Worm (Caenorhabditis elegans) whole organism, mixed stage, embryonic: ENCODE measurements around the gene F07H5.7.

Source experiments
- ceh-83 ChIP-seq: fragments of 200-800 bp; sonication (Bioruptor generic); optimal IDR thresholded peaks from 2 replicates; lab custom pipeline; 2018; ENCODE audit warnings: mild to moderate bottlenecking, missing genetic modification characterization, missing compliant biosample characterization
- ces-1 ChIP-seq: fragments of 150-350 bp; optimal IDR thresholded peaks from 2 replicates; lab custom pipeline; 2014; ENCODE audit warnings: missing biosample characterization, missing genetic modification reagents, missing genetic modification characterization
- drap-1 ChIP-seq: fragments of 200-800 bp; sonication (Bioruptor generic); optimal IDR thresholded peaks from 3 replicates; lab custom pipeline; 2018; ENCODE audit warnings: mild to moderate bottlenecking, missing genetic modification characterization, missing compliant biosample characterization
- lsy-2 ChIP-seq: fragments of 150-350 bp; optimal IDR thresholded peaks from 2 replicates; lab custom pipeline; 2014; ENCODE audit warnings: missing biosample characterization, missing genetic modification characterization
- mab-5 ChIP-seq: fragments of 150-350 bp; optimal IDR thresholded peaks from 2 replicates; lab custom pipeline; 2014; ENCODE audit warnings: missing biosample characterization, missing genetic modification characterization
- nhr-237 ChIP-seq: fragments of 150-350 bp; optimal IDR thresholded peaks from 2 replicates; lab custom pipeline; 2014; ENCODE audit warnings: missing biosample characterization, missing genetic modification characterization
- snpc-4 ChIP-seq: fragments of 150-350 bp; optimal IDR thresholded peaks from 2 replicates; lab custom pipeline; 2014; ENCODE audit warnings: missing biosample characterization, missing genetic modification characterization
- unc-62 ChIP-seq: fragments of 150-350 bp; optimal IDR thresholded peaks from 2 replicates; lab custom pipeline; 2014; ENCODE audit warnings: missing biosample characterization, missing genetic modification reagents, missing genetic modification characterization
- ztf-11 ChIP-seq: fragments of 150-350 bp; optimal IDR thresholded peaks from 2 replicates; lab custom pipeline; 2014; ENCODE audit warnings: missing biosample characterization, missing genetic modification characterization

ce11 chrII:8839025-8839424 is 45.1 kb upstream of the F07H5.7 start, which contains the start of gene F46C5.7:
- TF ChIP-seq lsy-2 (tag; lab: Kevin White, UChicago) (no peak), unc-62 (GFP tag; lab: Kevin White, UChicago) (no peak), ces-1 (GFP tag; lab: Kevin White, UChicago) (no peak), snpc-4 (tag; lab: Kevin White, UChicago) (no peak), nhr-237 (tag; lab: Kevin White, UChicago) (no peak), mab-5 (tag; lab: Kevin White, UChicago) (no peak), ztf-11 (tag; lab: Kevin White, UChicago) (no peak), ceh-83 (no peak), drap-1 (no peak)
